Worm (Caenorhabditis elegans) whole organism, mixed stage, embryonic: Measurements from ENCODE around the gene clc-20.

Experiments used
- ceh-83 ChIP-seq: fragments of 200-800 bp; sonication (Bioruptor generic); optimal IDR thresholded peaks from 2 replicates; lab custom pipeline; 2018; ENCODE audit warnings: mild to moderate bottlenecking, missing genetic modification characterization, missing compliant biosample characterization
- ces-1 ChIP-seq: fragments of 150-350 bp; optimal IDR thresholded peaks from 2 replicates; lab custom pipeline; 2014; ENCODE audit warnings: missing biosample characterization, missing genetic modification reagents, missing genetic modification characterization
- lsy-2 ChIP-seq: fragments of 150-350 bp; optimal IDR thresholded peaks from 2 replicates; lab custom pipeline; 2014; ENCODE audit warnings: missing biosample characterization, missing genetic modification characterization
- nhr-28 ChIP-seq: fragments of 150-350 bp; optimal IDR thresholded peaks from 2 replicates; lab custom pipeline; 2014; ENCODE audit warnings: missing biosample characterization, missing genetic modification characterization

- no peak for TF ChIP-seq ceh-83 (GFP tag; lab: Kevin White, UChicago)
- no peak for TF ChIP-seq nhr-28 (tag; lab: Kevin White, UChicago)
- TF ChIP-seq lsy-2 (tag; lab: Kevin White, UChicago) = no peak
- TF ChIP-seq ces-1 (GFP tag; lab: Kevin White, UChicago) = no peak
These were observed 27.8 kb upstream of the clc-20 start for ce11 chrIII:844577-844976.
